ENCODE assay signal across 4 fruit fly cellular contexts in the genomic region with DNA sequence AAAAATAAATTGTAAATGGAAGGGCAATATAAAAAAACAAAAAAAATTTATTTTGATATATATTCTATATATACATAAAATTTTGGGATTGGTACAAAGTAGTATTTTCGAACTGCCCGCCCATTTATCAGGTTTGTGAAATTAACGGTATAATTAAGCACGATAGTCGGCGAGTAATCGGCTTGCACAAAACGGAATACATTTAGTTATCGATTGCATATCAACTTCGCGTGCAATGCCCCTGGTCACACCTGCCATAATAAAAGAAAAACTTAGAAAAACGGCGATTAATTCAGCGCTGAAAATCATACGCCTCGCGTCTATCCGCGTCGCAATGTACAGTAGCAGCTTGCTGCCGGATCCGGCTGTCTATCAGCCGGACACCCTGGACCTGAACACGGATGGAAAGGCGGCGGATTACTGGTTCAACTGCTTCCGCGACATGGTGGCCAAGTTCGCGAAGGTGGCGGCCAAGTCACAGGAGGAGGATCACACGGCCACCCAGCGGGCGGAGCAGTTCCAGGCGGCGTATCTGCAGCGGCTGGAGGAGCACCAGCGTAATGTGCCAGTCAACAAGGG.
TF ChIP-seq lines count a peak whose summit lies in the region.

Gene CG5828, plus strand, starts transcription at position 205 of the 579 bp plus-strand sequence.

- TF ChIP-seq CTCF in whole organism, embryonic (GFP tag; optimal IDR thresholded peaks at IDR 0.05; lab: Kevin White, UChicago) = no peak

TF ChIP-seq in whole organism, adult, 20 proteins besides CTCF, POLR2A, EP300 and RAD21:
- TF ChIP-seq Hr96 (GFP tag; optimal IDR thresholded peaks at IDR 0.05; lab: Kevin White, UChicago) = no peak
- TF ChIP-seq bab1 (GFP tag; optimal IDR thresholded peaks at IDR 0.05; lab: Kevin White, UChicago) = peak; percentile 21
- peak; percentile 60 for TF ChIP-seq ovo (GFP tag; optimal IDR thresholded peaks at IDR 0.05; lab: Kevin White, UChicago)
- TF ChIP-seq Mnt (GFP tag; optimal IDR thresholded peaks at IDR 0.05; lab: Kevin White, UChicago) = no peak
- TF ChIP-seq cnc (optimal IDR thresholded peaks at IDR 0.05; lab: Kevin White, UChicago) = no peak
- TF ChIP-seq Crg-1 (GFP tag; optimal IDR thresholded peaks at IDR 0.05; lab: Kevin White, UChicago) = no peak

TF ChIP-seq in whole organism, embryonic, 481 proteins besides CTCF, POLR2A, EP300 and RAD21 (continues in another document):
- TF ChIP-seq CG15269 (tag; optimal IDR thresholded peaks at IDR 0.05; lab: Kevin White, UChicago) = no peak
- no peak for TF ChIP-seq wek (GFP tag; optimal IDR thresholded peaks at IDR 0.05; lab: Kevin White, UChicago)
- no peak for TF ChIP-seq gro (GFP tag; optimal IDR thresholded peaks at IDR 0.05; lab: Kevin White, UChicago)
- peak; percentile 8 for TF ChIP-seq CG2712 (tag; optimal IDR thresholded peaks at IDR 0.05; lab: Kevin White, UChicago)
- no peak for TF ChIP-seq Gsc (GFP tag; IDR thresholded peaks at IDR 0.05; lab: Robert Waterston, UW)
- TF ChIP-seq TFAM (GFP tag; optimal IDR thresholded peaks at IDR 0.05; lab: Kevin White, UChicago) = no peak
- TF ChIP-seq CG4424 (GFP tag; optimal IDR thresholded peaks at IDR 0.05; lab: Kevin White, UChicago) = no peak
- no peak for TF ChIP-seq CG18764 (GFP tag; optimal IDR thresholded peaks at IDR 0.05; lab: Kevin White, UChicago)
- TF ChIP-seq zfh2 (GFP tag; optimal IDR thresholded peaks at IDR 0.05; lab: Kevin White, UChicago) = no peak
- peak; percentile 70 for TF ChIP-seq HLH4C (GFP tag; IDR thresholded peaks at IDR 0.05; lab: Robert Waterston, UW; ENCODE audit: partially characterized antibody)
- no peak for TF ChIP-seq dati (GFP tag; IDR thresholded peaks at IDR 0.05; lab: Robert Waterston, UW)
- TF ChIP-seq BEAF-32 (GFP tag; optimal IDR thresholded peaks at IDR 0.05; lab: Kevin White, UChicago) = peak; percentile 84
- TF ChIP-seq phol (tag; optimal IDR thresholded peaks at IDR 0.05; lab: Kevin White, UChicago) = peak; percentile 21
- TF ChIP-seq tll (GFP tag; optimal IDR thresholded peaks at IDR 0.05; lab: Kevin White, UChicago) = no peak
- no peak for TF ChIP-seq en (GFP tag; optimal IDR thresholded peaks at IDR 0.05; lab: Kevin White, UChicago)
- TF ChIP-seq onecut (GFP tag; IDR thresholded peaks at IDR 0.05; lab: Robert Waterston, UW) = no peak
- TF ChIP-seq CG11696 (GFP tag; IDR thresholded peaks at IDR 0.05; lab: Robert Waterston, UW) = no peak
- TF ChIP-seq Ets97D (GFP tag; optimal IDR thresholded peaks at IDR 0.05; lab: Kevin White, UChicago) = no peak
- TF ChIP-seq dmrt11E (tag; optimal IDR thresholded peaks at IDR 0.05; lab: Kevin White, UChicago) = no peak
- TF ChIP-seq vvl (GFP tag; IDR thresholded peaks at IDR 0.05; lab: Robert Waterston, UW) = no peak; the same call in 1 of the 2 replicates
- TF ChIP-seq CG14860 (GFP tag; IDR thresholded peaks at IDR 0.05; lab: Robert Waterston, UW; ENCODE audit: partially characterized antibody) = no peak; the same call in 2 of the 3 replicates
- no peak for TF ChIP-seq gce (GFP tag; IDR thresholded peaks at IDR 0.05; lab: Robert Waterston, UW)
- no peak for TF ChIP-seq CG31365 (tag; optimal IDR thresholded peaks at IDR 0.05; lab: Kevin White, UChicago)
- TF ChIP-seq dm (GFP tag; optimal IDR thresholded peaks at IDR 0.05; lab: Kevin White, UChicago) = no peak
- TF ChIP-seq sim (GFP tag; IDR thresholded peaks at IDR 0.05; lab: Robert Waterston, UW) = no peak
- TF ChIP-seq Nf-YA (GFP tag; IDR thresholded peaks at IDR 0.05; lab: Robert Waterston, UW) = no peak
- peak; percentile 85 for TF ChIP-seq CG2116 (GFP tag; optimal IDR thresholded peaks at IDR 0.05; lab: Kevin White, UChicago)

TF ChIP-seq in whole organism, prepupa, 60 proteins besides CTCF, POLR2A, EP300 and RAD21:
- TF ChIP-seq CG1621 (tag; optimal IDR thresholded peaks at IDR 0.05; lab: Kevin White, UChicago) = no peak
- TF ChIP-seq Eip78C (GFP tag; lab: Kevin White, UChicago) = peak; percentile 31

TF ChIP-seq in whole organism, wandering third instar larva, 38 proteins besides CTCF, POLR2A, EP300 and RAD21:
- TF ChIP-seq Hr83 (GFP tag; optimal IDR thresholded peaks at IDR 0.05; lab: Kevin White, UChicago; ENCODE audit: poor library complexity, severe bottlenecking) (peak; percentile 16), HLH106 (tag; optimal IDR thresholded peaks at IDR 0.05; lab: Kevin White, UChicago) (no peak)
